Fruit fly (Drosophila melanogaster) whole organism, embryonic: Measurements from ENCODE around the gene Sirup.

Source experiments
- Adf1 ChIP-seq: fragments of 200-800 bp; sonication (Bioruptor generic); IDR thresholded peaks from 2 replicates; pipeline ENCODE4 v1.3.6; 2022; ENCODE audit warnings: missing biosample characterization, missing genetic modification characterization
- Atf-2 ChIP-seq: fragments of 200-800 bp; sonication (Bioruptor generic); optimal IDR thresholded peaks from 2 replicates; lab custom pipeline; 2016; ENCODE audit warnings: missing biosample characterization, missing genetic modification characterization
- Bgb ChIP-seq: fragments of 200-800 bp; sonication (Bioruptor generic); IDR thresholded peaks from 2 replicates; pipeline ENCODE4 v1.3.6; 2022; ENCODE audit warnings: missing biosample characterization, missing genetic modification characterization; ENCODE audit not compliant: partially characterized antibody
- CG12299 ChIP-seq: fragments of 200-800 bp; sonication (Bioruptor generic); optimal IDR thresholded peaks from 2 replicates; lab custom pipeline; 2018; ENCODE audit warnings: missing biosample characterization, mild to moderate bottlenecking, missing genetic modification characterization
- CG12659 ChIP-seq: fragments of 200-800 bp; sonication (Bioruptor generic); optimal IDR thresholded peaks from 3 replicates; lab custom pipeline; 2017; ENCODE audit warnings: mild to moderate bottlenecking, missing biosample characterization, missing genetic modification reagents, missing genetic modification characterization
- CG13287 ChIP-seq: fragments of 200-800 bp; sonication (Bioruptor generic); IDR thresholded peaks from 2 replicates; pipeline ENCODE4 v1.3.6; 2022; ENCODE audit warnings: missing biosample characterization, missing genetic modification characterization; ENCODE audit not compliant: partially characterized antibody
- CG1529 ChIP-seq: fragments of 200-800 bp; sonication (Bioruptor generic); optimal IDR thresholded peaks from 3 replicates; lab custom pipeline; 2018; ENCODE audit warnings: missing biosample characterization, missing genetic modification characterization
- CG15514 ChIP-seq: fragments of 200-800 bp; sonication (Bioruptor generic); optimal IDR thresholded peaks from 3 replicates; lab custom pipeline; 2017; ENCODE audit warnings: missing biosample characterization, missing genetic modification characterization, mild to moderate bottlenecking, moderate library complexity, missing genetic modification reagents
- CG16779 ChIP-seq: fragments of 200-800 bp; sonication (Bioruptor generic); IDR thresholded peaks from 2 replicates; pipeline ENCODE4 v1.3.6; 2022; ENCODE audit warnings: missing biosample characterization, missing genetic modification characterization
- CG17361 ChIP-seq: fragments of 200-800 bp; sonication (Bioruptor generic); IDR thresholded peaks from 3 replicates; pipeline ENCODE4 v1.3.6; 2022; ENCODE audit warnings: missing biosample characterization, missing genetic modification characterization
- CG17612 ChIP-seq: fragments of 200-800 bp; sonication (Bioruptor generic); IDR thresholded peaks from 2 replicates; pipeline ENCODE4 v1.3.6; 2022; ENCODE audit warnings: missing biosample characterization, missing genetic modification characterization
- CG17829 ChIP-seq: fragments of 200-800 bp; optimal IDR thresholded peaks from 2 replicates; lab custom pipeline; 2019; ENCODE audit warnings: missing biosample characterization, mild to moderate bottlenecking, missing genetic modification characterization, moderate library complexity
- CG2116 ChIP-seq: fragments of 200-800 bp; sonication (Bioruptor generic); optimal IDR thresholded peaks from 3 replicates; lab custom pipeline; 2018; ENCODE audit warnings: missing biosample characterization, mild to moderate bottlenecking, missing genetic modification characterization
- CG2712 ChIP-seq: fragments of 200-800 bp; optimal IDR thresholded peaks from 3 replicates; lab custom pipeline; 2019; ENCODE audit warnings: missing biosample characterization, mild to moderate bottlenecking, missing genetic modification characterization, moderate library complexity
- CG34224 ChIP-seq: fragments of 200-800 bp; sonication (Bioruptor generic); IDR thresholded peaks from 3 replicates; pipeline ENCODE4 v1.3.6; 2022; ENCODE audit warnings: missing biosample characterization, missing genetic modification characterization; ENCODE audit not compliant: partially characterized antibody
- CG3847 ChIP-seq: fragments of 200-800 bp; sonication (Bioruptor generic); IDR thresholded peaks from 2 replicates; pipeline ENCODE4 v1.3.6; 2022; ENCODE audit warnings: missing biosample characterization, missing genetic modification characterization
- CG6683 ChIP-seq: fragments of 200-800 bp; sonication (Bioruptor generic); optimal IDR thresholded peaks from 2 replicates; lab custom pipeline; 2017; ENCODE audit warnings: missing biosample characterization, mild to moderate bottlenecking, missing genetic modification characterization, missing genetic modification reagents
- CG6791 ChIP-seq: fragments of 200-800 bp; sonication (Bioruptor generic); IDR thresholded peaks from 3 replicates; pipeline ENCODE4 v1.3.6; 2022; ENCODE audit warnings: missing biosample characterization, missing genetic modification characterization; ENCODE audit not compliant: partially characterized antibody
- CG8281 ChIP-seq: fragments of 200-800 bp; sonication (Bioruptor generic); optimal IDR thresholded peaks from 2 replicates; lab custom pipeline; 2018; ENCODE audit warnings: missing biosample characterization, mild to moderate bottlenecking, missing genetic modification characterization, moderate library complexity
- CG8290 ChIP-seq, 3 experiments: fragments of 200-800 bp; sonication (Bioruptor generic); optimal IDR thresholded peaks; 2 replicates each; lab custom pipeline; 2016 to 2019; ENCODE audit warnings: missing biosample characterization in 3 of 3, missing genetic modification characterization in 3 of 3, mild to moderate bottlenecking in 2 of 3, moderate library complexity in 1 of 3
- CG9932 ChIP-seq: fragments of 200-800 bp; sonication (Bioruptor generic); IDR thresholded peaks from 2 replicates; pipeline ENCODE4 v1.3.6; 2022; ENCODE audit warnings: missing biosample characterization, missing genetic modification characterization
- CrebB ChIP-seq: fragments of 200-800 bp; sonication (Bioruptor generic); optimal IDR thresholded peaks from 3 replicates; lab custom pipeline; 2018; ENCODE audit warnings: missing biosample characterization, mild to moderate bottlenecking, missing genetic modification characterization
- Deaf1 ChIP-seq: fragments of 200-800 bp; optimal IDR thresholded peaks from 3 replicates; lab custom pipeline; 2019; ENCODE audit warnings: missing biosample characterization, mild to moderate bottlenecking, missing genetic modification characterization, moderate library complexity
- Dll ChIP-seq: fragments of 200-800 bp; sonication (Bioruptor generic); IDR thresholded peaks from 4 replicates; pipeline ENCODE4 v1.3.6; 2022; ENCODE audit warnings: missing biosample characterization, missing genetic modification characterization; ENCODE audit not compliant: partially characterized antibody
- Doc3 ChIP-seq: fragments of 200-800 bp; sonication (Bioruptor generic); IDR thresholded peaks from 3 replicates; pipeline ENCODE4 v1.3.6; 2022; ENCODE audit warnings: missing biosample characterization, missing genetic modification characterization; ENCODE audit not compliant: partially characterized antibody
- Dp ChIP-seq: fragments of 200-800 bp; sonication (Bioruptor generic); optimal IDR thresholded peaks from 2 replicates; lab custom pipeline; 2018; ENCODE audit warnings: missing biosample characterization, mild to moderate bottlenecking, missing genetic modification characterization, moderate library complexity
- Fer1 ChIP-seq: fragments of 200-800 bp; sonication (Bioruptor generic); optimal IDR thresholded peaks from 2 replicates; lab custom pipeline; 2017; ENCODE audit warnings: missing biosample characterization, mild to moderate bottlenecking, missing genetic modification characterization
- HLH4C ChIP-seq: fragments of 200-800 bp; sonication (Bioruptor generic); IDR thresholded peaks from 3 replicates; pipeline ENCODE4 v1.3.6; 2022; ENCODE audit warnings: missing biosample characterization, missing genetic modification characterization; ENCODE audit not compliant: partially characterized antibody
- Hand ChIP-seq: fragments of 200-800 bp; sonication (Bioruptor generic); optimal IDR thresholded peaks from 2 replicates; lab custom pipeline; 2017; ENCODE audit warnings: mild to moderate bottlenecking, missing biosample characterization, missing genetic modification reagents, missing genetic modification characterization
- Hmr ChIP-seq: fragments of 200-800 bp; sonication (Bioruptor generic); optimal IDR thresholded peaks from 3 replicates; lab custom pipeline; 2017; ENCODE audit warnings: mild to moderate bottlenecking, missing biosample characterization, missing genetic modification reagents, missing genetic modification characterization
- Hmx ChIP-seq: fragments of 200-800 bp; sonication (Bioruptor generic); optimal IDR thresholded peaks from 2 replicates; lab custom pipeline; 2016; ENCODE audit warnings: missing biosample characterization, missing genetic modification characterization
- Ssrp ChIP-seq: fragments of 200-800 bp; sonication (Bioruptor generic); optimal IDR thresholded peaks from 2 replicates; lab custom pipeline; 2018; ENCODE audit warnings: missing biosample characterization, mild to moderate bottlenecking, missing genetic modification characterization, moderate library complexity
- cg ChIP-seq: fragments of 200-800 bp; sonication (Bioruptor generic); optimal IDR thresholded peaks from 3 replicates; lab custom pipeline; 2019; ENCODE audit warnings: missing biosample characterization, mild to moderate bottlenecking, missing genetic modification characterization, moderate library complexity
- gro ChIP-seq: fragments of 200-800 bp; sonication (Bioruptor generic); optimal IDR thresholded peaks from 2 replicates; lab custom pipeline; 2016; ENCODE audit warnings: missing biosample characterization, missing genetic modification characterization
- mirr ChIP-seq: fragments of 200-800 bp; sonication (Bioruptor generic); optimal IDR thresholded peaks from 3 replicates; lab custom pipeline; 2018; ENCODE audit warnings: missing biosample characterization, mild to moderate bottlenecking, missing genetic modification characterization
- odd ChIP-seq: fragments of 200-800 bp; sonication (Bioruptor generic); optimal IDR thresholded peaks from 2 replicates; lab custom pipeline; 2017; ENCODE audit warnings: missing biosample characterization, mild to moderate bottlenecking, missing genetic modification characterization
- prd ChIP-seq, 3 experiments: fragments of >200 bp in 2 of 3; fragments of 200-800 bp in 1 of 3; sonication (Bioruptor generic) in 1 of 3; optimal IDR thresholded peaks in 2 of 3; IDR thresholded peaks in 1 of 3; 2 replicates in 2 of 3; 3 replicates in 1 of 3; pipeline versions ENCODE4 v1.3.6 to Lab custom; 2017 to 2022; ENCODE audit warnings: missing biosample characterization in 1 of 3, missing genetic modification characterization in 1 of 3
- pzg ChIP-seq: fragments of 200-800 bp; sonication (Bioruptor generic); optimal IDR thresholded peaks from 3 replicates; lab custom pipeline; 2018; ENCODE audit warnings: missing biosample characterization, mild to moderate bottlenecking, missing genetic modification characterization, moderate library complexity
- row ChIP-seq: fragments of 200-800 bp; sonication (Bioruptor generic); IDR thresholded peaks from 3 replicates; pipeline ENCODE4 v1.3.6; 2022; ENCODE audit warnings: missing biosample characterization, missing genetic modification characterization
- salm ChIP-seq: fragments of 200-800 bp; sonication (Bioruptor generic); optimal IDR thresholded peaks from 2 replicates; lab custom pipeline; 2018; ENCODE audit warnings: missing biosample characterization, mild to moderate bottlenecking, missing genetic modification characterization
- slbo ChIP-seq: fragments of 200-800 bp; sonication (Bioruptor generic); IDR thresholded peaks from 2 replicates; pipeline ENCODE4 v1.3.6; 2022; ENCODE audit warnings: missing biosample characterization, missing genetic modification characterization
- sob ChIP-seq: fragments of 200-800 bp; sonication (Bioruptor generic); IDR thresholded peaks from 2 replicates; pipeline ENCODE4 v1.3.6; 2022; ENCODE audit warnings: missing biosample characterization, missing genetic modification characterization
- sqz ChIP-seq: fragments of 200-800 bp; sonication (Bioruptor generic); optimal IDR thresholded peaks from 3 replicates; lab custom pipeline; 2018; ENCODE audit warnings: missing biosample characterization, mild to moderate bottlenecking, missing genetic modification characterization
- unc-4 ChIP-seq: fragments of 200-800 bp; sonication (Bioruptor generic); IDR thresholded peaks from 2 replicates; pipeline ENCODE4 v1.3.6; 2022; ENCODE audit warnings: missing biosample characterization, missing genetic modification characterization; ENCODE audit not compliant: partially characterized antibody
- vfl ChIP-seq: fragments of 200-800 bp; sonication (Bioruptor generic); optimal IDR thresholded peaks from 2 replicates; lab custom pipeline; 2016; ENCODE audit warnings: missing biosample characterization, missing genetic modification characterization
- vvl ChIP-seq: fragments of 200-800 bp; sonication (Bioruptor generic); IDR thresholded peaks from 2 replicates; pipeline ENCODE4 v1.3.6; 2022; ENCODE audit warnings: missing biosample characterization, missing genetic modification characterization

Sirup gene

dm6 chr2L:7984059-7984800 is 14.4 kb upstream of the Sirup start, which contains the start of gene Snoo (continued):
- TF ChIP-seq sqz (no peak), odd (GFP tag; lab: Kevin White, UChicago) (no peak), slbo (GFP tag; lab: Robert Waterston, UW) (peak; percentile 36), vvl (GFP tag; lab: Robert Waterston, UW) (peak; percentile 75; the same call in 1 of the 2 replicates), CG2116 (GFP tag; lab: Kevin White, UChicago) (peak; percentile 35), sob (GFP tag; lab: Robert Waterston, UW) (peak; percentile 11; the same call in 1 of the 2 replicates), mirr (GFP tag; lab: Kevin White, UChicago) (peak; percentile 45), prd (optimal IDR thresholded peaks at IDR 0.05; lab: Kevin White, UChicago) (no peak), prd (GFP tag; IDR thresholded peaks at IDR 0.05; lab: Robert Waterston, UW) (no peak), CG17829 (tag; lab: Kevin White, UChicago) (peak; percentile 24), Hand (GFP tag; lab: Kevin White, UChicago) (peak; percentile 4), unc-4 (GFP tag; lab: Robert Waterston, UW) (0 out of 2 replicates have a peak, but pooled peaks have one; percentile 16), CG12659 (peak; percentile 44), Bgb (GFP tag; lab: Robert Waterston, UW) (peak; percentile 61), Hmr (peak; percentile 62), CG12299 (tag; lab: Kevin White, UChicago) (peak; percentile 4), CG8281 (tag; lab: Kevin White, UChicago) (no peak), CG9932 (GFP tag; lab: Robert Waterston, UW) (no peak), pzg (GFP tag; lab: Kevin White, UChicago) (peak; percentile 88), CG6683 (GFP tag; lab: Kevin White, UChicago) (no peak), CG2712 (tag; lab: Kevin White, UChicago) (peak; percentile 7), CrebB (tag; lab: Kevin White, UChicago) (peak; percentile 15), CG1529 (GFP tag; lab: Kevin White, UChicago) (no peak), CG3847 (GFP tag; lab: Robert Waterston, UW) (peak; percentile 63), CG17361 (GFP tag; lab: Robert Waterston, UW) (no peak), vfl (GFP tag; lab: Kevin White, UChicago) (no peak), CG15514 (GFP tag; lab: Kevin White, UChicago) (peak; percentile 72), HLH4C (GFP tag; lab: Robert Waterston, UW) (no peak), Deaf1 (peak; percentile 66), Hmx (no peak), cg (GFP tag; lab: Kevin White, UChicago) (peak; percentile 38), Ssrp (tag; lab: Kevin White, UChicago) (no peak), CG16779 (peak; percentile 7; the same call in 1 of the 2 replicates), CG17612 (no peak), salm (tag; lab: Kevin White, UChicago) (peak; percentile 2), Dp (GFP tag; lab: Kevin White, UChicago) (peak; percentile 20), Doc3 (GFP tag; lab: Robert Waterston, UW) (no peak), CG6791 (GFP tag; lab: Robert Waterston, UW) (peak; percentile 59; the same call in 1 of the 3 replicates), CG13287 (GFP tag; lab: Robert Waterston, UW) (peak; percentile 64), gro (GFP tag; lab: Kevin White, UChicago) (peak; percentile 40), CG34224 (peak; percentile 46; the same call in 2 of the 3 replicates), CG8290 (GFP tag; optimal IDR thresholded peaks at IDR 0.05; lab: Kevin White, UChicago) (no peak), CG8290 (tag; optimal IDR thresholded peaks at IDR 0.05; lab: Kevin White, UChicago) (peak in 1 of 2 experiments; percentile 76), Fer1 (GFP tag; lab: Kevin White, UChicago) (no peak), Adf1 (GFP tag; lab: Robert Waterston, UW) (peak; percentile 33; the same call in 1 of the 2 replicates), row (peak; percentile 7; the same call in 1 of the 3 replicates), Dll (GFP tag; lab: Robert Waterston, UW) (no peak), Atf-2 (GFP tag; lab: Kevin White, UChicago) (no peak)
